Worm (Caenorhabditis elegans) whole organism, L4/young adult: ENCODE data around the gene T03G6.1.

Experiments used
- W03F9.2 ChIP-seq: fragments of 150-350 bp; optimal IDR thresholded peaks from 2 replicates; lab custom pipeline; 2014; ENCODE audit warnings: missing biosample characterization, missing genetic modification characterization
- him-1 ChIP-seq: sonication (generic microtip); optimal IDR thresholded peaks from 2 replicates; lab custom pipeline; 2016; ENCODE audit warnings: missing genotype, missing genetic modification reagents, missing genetic modification characterization, missing compliant biosample characterization

ce11 chrX:2564047-2564446 is 44.0 kb upstream of the T03G6.1 start, which contains the start of gene dhcr-24:
- TF ChIP-seq W03F9.2 (tag; lab: Kevin White, UChicago) = no peak
- TF ChIP-seq him-1 = no peak
